Fruit fly (Drosophila melanogaster): ENCODE measurements around the gene lft.

- no peak for TF ChIP-seq kay (GFP tag; ENCODE audit: borderline replicate concordance)
- no peak for TF ChIP-seq toe (GFP tag; optimal IDR thresholded peaks at IDR 0.05)
- TF ChIP-seq bab1 (GFP tag; optimal IDR thresholded peaks at IDR 0.05), result no peak
- TF ChIP-seq cic (GFP tag; optimal IDR thresholded peaks at IDR 0.05), result no peak
- peak; percentile 78 for TF ChIP-seq CG11617 (GFP tag; optimal IDR thresholded peaks at IDR 0.05)
- peak; percentile 46 for TF ChIP-seq CG1620 (GFP tag; optimal IDR thresholded peaks at IDR 0.05)
Observed at dm6 chr2L:10413251-10414127, 49.2 kb downstream of the lft start, which contains the start of the genes CG5355 and Klp31E.

Measured in whole organism, adult.